Worm (Caenorhabditis elegans) whole organism, L2 larva: Measurements from ENCODE around the gene ZK418.5.
A peak's percentile ranks its signal among the peaks of the same experiment; 100 is the strongest.

ENCODE experiments used
- C34F6.9 ChIP-seq: fragments of 150-350 bp; optimal IDR thresholded peaks from 2 replicates; lab custom pipeline; 2014; ENCODE audit warnings: missing biosample characterization, missing genetic modification characterization
- F13H6.1 ChIP-seq: sonication (generic microtip); optimal IDR thresholded peaks from 2 replicates; lab custom pipeline; 2016; ENCODE audit warnings: missing genetic modification characterization, missing compliant biosample characterization
- R02D3.7 ChIP-seq: fragments of 150-350 bp; optimal IDR thresholded peaks from 2 replicates; lab custom pipeline; 2014; ENCODE audit warnings: missing biosample characterization, missing genetic modification characterization
- Y55F3AM.14 ChIP-seq: fragments of 200-800 bp; sonication (Bioruptor generic); optimal IDR thresholded peaks from 2 replicates; lab custom pipeline; 2018; ENCODE audit warnings: mild to moderate bottlenecking, missing genetic modification characterization, missing compliant biosample characterization
- ZK546.5 ChIP-seq: sonication (generic microtip); optimal IDR thresholded peaks from 2 replicates; lab custom pipeline; 2017; ENCODE audit warnings: missing biosample characterization, missing genetic modification characterization
- alr-1 ChIP-seq: fragments of 150-350 bp; optimal IDR thresholded peaks from 2 replicates; lab custom pipeline; 2014; ENCODE audit warnings: missing biosample characterization, missing genetic modification characterization
- aly-2 ChIP-seq: fragments of 150-350 bp; optimal IDR thresholded peaks from 2 replicates; lab custom pipeline; 2014; ENCODE audit warnings: missing biosample characterization, missing genetic modification characterization
- ama-1 ChIP-seq: fragments of 150-350 bp; optimal IDR thresholded peaks from 2 replicates; lab custom pipeline; 2018; ENCODE audit warnings: inconsistent platforms
- blmp-1 ChIP-seq: sonication (generic microtip); optimal IDR thresholded peaks from 2 replicates; lab custom pipeline; 2017; ENCODE audit warnings: missing genetic modification characterization, mild to moderate bottlenecking, missing compliant biosample characterization, antibody characterized with exemption, moderate library complexity; ENCODE audit not compliant: insufficient read depth
- ceh-16 ChIP-seq: fragments of 150-350 bp; optimal IDR thresholded peaks from 2 replicates; lab custom pipeline; 2014; ENCODE audit warnings: missing biosample characterization, missing genetic modification characterization
- ceh-82 ChIP-seq: fragments of 150-350 bp; optimal IDR thresholded peaks from 2 replicates; lab custom pipeline; 2014; ENCODE audit warnings: missing biosample characterization, missing genetic modification characterization
- crh-2 ChIP-seq: sonication (generic microtip); optimal IDR thresholded peaks from 2 replicates; lab custom pipeline; 2017; ENCODE audit warnings: missing biosample characterization, missing genetic modification characterization
- dmd-4 ChIP-seq: sonication (generic microtip); optimal IDR thresholded peaks from 2 replicates; lab custom pipeline; 2017; ENCODE audit warnings: missing biosample characterization, missing genetic modification characterization
- egl-27 ChIP-seq: sonication (generic microtip); optimal IDR thresholded peaks from 3 replicates; lab custom pipeline; 2017; ENCODE audit warnings: missing biosample characterization, missing genetic modification reagents, missing genetic modification characterization
- elt-1 ChIP-seq: fragments of 150-350 bp; optimal IDR thresholded peaks from 2 replicates; lab custom pipeline; 2014; ENCODE audit warnings: missing biosample characterization, missing genetic modification characterization
- elt-3 ChIP-seq: sonication (generic microtip); optimal IDR thresholded peaks from 2 replicates; lab custom pipeline; 2017; ENCODE audit warnings: missing biosample characterization, missing genetic modification characterization
- gmeb-1 ChIP-seq: fragments of 150-350 bp; optimal IDR thresholded peaks from 2 replicates; lab custom pipeline; 2014; ENCODE audit warnings: missing biosample characterization, missing genetic modification characterization
- lin-11 ChIP-seq: fragments of 150-350 bp; sonication (generic microtip); optimal IDR thresholded peaks from 2 replicates; lab custom pipeline; 2014; ENCODE audit warnings: missing biosample characterization, missing genetic modification characterization, inconsistent platforms, mixed read lengths
- lin-13 ChIP-seq: fragments of 150-350 bp; optimal IDR thresholded peaks from 2 replicates; lab custom pipeline; 2014; ENCODE audit warnings: missing biosample characterization, missing genetic modification reagents, missing genetic modification characterization
- lin-39 ChIP-seq: fragments of 150-350 bp; optimal IDR thresholded peaks from 2 replicates; lab custom pipeline; 2014; ENCODE audit warnings: missing biosample characterization, missing genetic modification reagents, missing genetic modification characterization
- lsy-2 ChIP-seq, 2 experiments: fragments of 150-350 bp in 1 of 2; sonication (generic microtip) in 1 of 2; optimal IDR thresholded peaks; 2 replicates each; lab custom pipeline; 2014 to 2017; ENCODE audit warnings: missing biosample characterization in 2 of 2, missing genetic modification characterization in 2 of 2
- mab-5 ChIP-seq: fragments of 150-350 bp; optimal IDR thresholded peaks from 2 replicates; lab custom pipeline; 2014; ENCODE audit warnings: missing biosample characterization, missing genetic modification characterization
- mbf-1 ChIP-seq: sonication (generic microtip); optimal IDR thresholded peaks from 2 replicates; lab custom pipeline; 2017; ENCODE audit warnings: missing biosample characterization, missing genetic modification characterization
- mdl-1 ChIP-seq, 2 experiments: fragments of 150-350 bp in 1 of 2; sonication (generic microtip) in 1 of 2; optimal IDR thresholded peaks; 2 replicates each; lab custom pipeline; 2017; ENCODE audit warnings: missing biosample characterization in 2 of 2, missing genetic modification characterization in 2 of 2
- nhr-10 ChIP-seq: sonication (generic microtip); optimal IDR thresholded peaks from 2 replicates; lab custom pipeline; 2017; ENCODE audit warnings: missing biosample characterization, missing genetic modification characterization
- nhr-11 ChIP-seq: fragments of 150-350 bp; optimal IDR thresholded peaks from 2 replicates; lab custom pipeline; 2014; ENCODE audit warnings: missing biosample characterization, missing genetic modification characterization
- nhr-129 ChIP-seq: fragments of 150-350 bp; optimal IDR thresholded peaks from 2 replicates; lab custom pipeline; 2014; ENCODE audit warnings: missing biosample characterization, missing genetic modification characterization
- nhr-21 ChIP-seq: fragments of 150-350 bp; optimal IDR thresholded peaks from 2 replicates; lab custom pipeline; 2014; ENCODE audit warnings: missing biosample characterization, missing genetic modification characterization
- nhr-23 ChIP-seq: fragments of 150-350 bp; optimal IDR thresholded peaks from 2 replicates; lab custom pipeline; 2014; ENCODE audit warnings: missing biosample characterization, missing genetic modification reagents, missing genetic modification characterization
- nhr-237 ChIP-seq: fragments of 150-350 bp; optimal IDR thresholded peaks from 2 replicates; lab custom pipeline; 2014; ENCODE audit warnings: missing biosample characterization, missing genetic modification characterization
- nhr-25 ChIP-seq: fragments of 150-350 bp; sonication (generic microtip); optimal IDR thresholded peaks from 3 replicates; lab custom pipeline; 2014; ENCODE audit warnings: missing biosample characterization, missing genetic modification characterization
- nhr-6 ChIP-seq: fragments of 150-350 bp; optimal IDR thresholded peaks from 2 replicates; lab custom pipeline; 2014; ENCODE audit warnings: missing biosample characterization, missing genetic modification characterization
- nhr-77 ChIP-seq: fragments of 150-350 bp; optimal IDR thresholded peaks from 2 replicates; lab custom pipeline; 2014; ENCODE audit warnings: missing biosample characterization, missing genetic modification characterization
- skn-1 ChIP-seq: sonication (generic microtip); optimal IDR thresholded peaks from 2 replicates; lab custom pipeline; 2017; ENCODE audit warnings: missing biosample characterization, missing genetic modification characterization
- sma-3 ChIP-seq: sonication (generic microtip); optimal IDR thresholded peaks from 2 replicates; lab custom pipeline; 2016; ENCODE audit warnings: missing genetic modification reagents, missing genetic modification characterization, missing compliant biosample characterization
- sma-9 ChIP-seq, 2 experiments: fragments of 150-350 bp in 1 of 2; sonication (generic microtip) in 1 of 2; optimal IDR thresholded peaks; 2 replicates each; lab custom pipeline; 2014 to 2016; ENCODE audit warnings: missing genetic modification characterization in 2 of 2, mild to moderate bottlenecking in 1 of 2, missing biosample characterization in 1 of 2, missing compliant biosample characterization in 1 of 2, missing genetic modification reagents in 1 of 2, moderate library complexity in 1 of 2
- snpc-4 ChIP-seq: fragments of 150-350 bp; optimal IDR thresholded peaks from 2 replicates; lab custom pipeline; 2014; ENCODE audit warnings: missing biosample characterization, missing genetic modification characterization
- unc-39 ChIP-seq: fragments of 150-350 bp; optimal IDR thresholded peaks from 2 replicates; lab custom pipeline; 2014; ENCODE audit warnings: missing biosample characterization, missing genetic modification characterization
- unc-55 ChIP-seq: fragments of 150-350 bp; sonication (generic microtip); optimal IDR thresholded peaks from 3 replicates; lab custom pipeline; 2014; ENCODE audit warnings: missing biosample characterization, missing genetic modification reagents, missing genetic modification characterization
- unc-62 ChIP-seq: fragments of 150-350 bp; optimal IDR thresholded peaks from 2 replicates; lab custom pipeline; 2014; ENCODE audit warnings: missing biosample characterization, missing genetic modification reagents, missing genetic modification characterization
- ztf-1 ChIP-seq: fragments of 200-800 bp; sonication (Bioruptor generic); conservative IDR thresholded peaks from 2 replicates; pipeline ENCODE4 v1.3.6; 2022; ENCODE audit warnings: missing genetic modification characterization, missing compliant biosample characterization
- ztf-4 ChIP-seq: fragments of 150-350 bp; optimal IDR thresholded peaks from 2 replicates; lab custom pipeline; 2014; ENCODE audit warnings: missing biosample characterization, missing genetic modification characterization

ZK418.5 gene

ce11 chrIII:7073801-7074386, at the start of gene ZK418.5:
Gene ZK418.5, minus strand, starts transcription at chrIII:7073851.
- TF ChIP-seq Y55F3AM.14 (no peak), elt-3 (tag; lab: Kevin White, UChicago) (no peak), F13H6.1 (tag; lab: Kevin White, UChicago) (no peak), crh-2 (peak; percentile 49), mbf-1 (tag; lab: Kevin White, UChicago) (no peak), ceh-82 (tag; lab: Kevin White, UChicago) (no peak), lsy-2 (tag; optimal IDR thresholded peaks at IDR 0.05; lab: Kevin White, UChicago) (peak; percentile 30 to 77), ama-1 (lab: Kevin White, UChicago) (no peak), nhr-10 (tag; lab: Kevin White, UChicago) (no peak), elt-1 (tag; lab: Kevin White, UChicago) (no peak), mdl-1 (tag; optimal IDR thresholded peaks at IDR 0.05; lab: Kevin White, UChicago) (no peak), unc-62 (GFP tag; lab: Kevin White, UChicago) (no peak), skn-1 (tag; lab: Kevin White, UChicago) (peak; percentile 28), nhr-77 (tag; lab: Kevin White, UChicago) (no peak), snpc-4 (tag; lab: Kevin White, UChicago) (no peak), nhr-237 (tag; lab: Kevin White, UChicago) (no peak), dmd-4 (no peak), nhr-21 (no peak), sma-3 (GFP tag; lab: Kevin White, UChicago) (peak; percentile 41), egl-27 (peak; percentile 3), C34F6.9 (peak; percentile 56), nhr-129 (tag; lab: Kevin White, UChicago) (peak; percentile 55), unc-55 (GFP tag; lab: Kevin White, UChicago) (peak; percentile 70), lin-11 (tag; lab: Kevin White, UChicago) (no peak), R02D3.7 (tag; lab: Kevin White, UChicago) (no peak), nhr-11 (tag; lab: Kevin White, UChicago) (no peak), nhr-23 (tag; lab: Kevin White, UChicago) (no peak), ceh-16 (tag; lab: Kevin White, UChicago) (no peak), gmeb-1 (tag; lab: Kevin White, UChicago) (peak; percentile 97), ztf-1 (GFP tag; lab: Robert Waterston, UW) (no peak), lin-13 (GFP tag; lab: Kevin White, UChicago) (peak; percentile 45), mab-5 (tag; lab: Kevin White, UChicago) (peak; percentile 25), ZK546.5 (tag; lab: Kevin White, UChicago) (no peak), lin-39 (tag; lab: Kevin White, UChicago) (no peak), sma-9 (GFP tag; optimal IDR thresholded peaks at IDR 0.05; lab: Kevin White, UChicago) (peak; percentile 28), sma-9 (tag; optimal IDR thresholded peaks at IDR 0.05; lab: Kevin White, UChicago) (no peak), aly-2 (tag; lab: Kevin White, UChicago) (no peak), nhr-25 (no peak), nhr-6 (tag; lab: Kevin White, UChicago) (no peak)

- TF ChIP-seq unc-55 (GFP tag; lab: Kevin White, UChicago), result peak; percentile 60
- TF ChIP-seq egl-27, result no peak
- peak; percentile 38 for TF ChIP-seq nhr-129 (tag; lab: Kevin White, UChicago)
- TF ChIP-seq C34F6.9, result peak; percentile 50
- peak; percentile 26 for TF ChIP-seq gmeb-1 (tag; lab: Kevin White, UChicago)
- TF ChIP-seq mdl-1 (tag; optimal IDR thresholded peaks at IDR 0.05; lab: Kevin White, UChicago), result no peak
- TF ChIP-seq mbf-1 (tag; lab: Kevin White, UChicago), result no peak
- TF ChIP-seq blmp-1 (tag; lab: Kevin White, UChicago), result no peak
- no peak for TF ChIP-seq snpc-4 (tag; lab: Kevin White, UChicago)
- TF ChIP-seq sma-3 (GFP tag; lab: Kevin White, UChicago), result no peak
- no peak for TF ChIP-seq alr-1 (tag; lab: Kevin White, UChicago)
- peak; percentile 33 for TF ChIP-seq crh-2
- no peak for TF ChIP-seq ztf-4 (tag; lab: Kevin White, UChicago)
- TF ChIP-seq F13H6.1 (tag; lab: Kevin White, UChicago), result peak; percentile 7
- peak; percentile 81 to 95 for TF ChIP-seq lsy-2 (tag; optimal IDR thresholded peaks at IDR 0.05; lab: Kevin White, UChicago)
- peak; percentile 45 for TF ChIP-seq sma-9 (GFP tag; optimal IDR thresholded peaks at IDR 0.05; lab: Kevin White, UChicago)
- TF ChIP-seq sma-9 (tag; optimal IDR thresholded peaks at IDR 0.05; lab: Kevin White, UChicago), result no peak
- TF ChIP-seq unc-39 (tag; lab: Kevin White, UChicago), result no peak
These were observed 49.2 kb upstream of the ZK418.5 start, which contains the start of the genes B0280.9 and rpia-1 for ce11 chrIII:7122860-7123259. Gene B0280.9, minus strand, starts transcription at chrIII:7122895. Gene rpia-1, plus strand, starts transcription at chrIII:7123128.
